Worm (Caenorhabditis elegans) whole organism, mixed stage, embryonic: ENCODE data around the gene srh-274.
"Not testable (repeated sequence)": the region's sequence is repeated elsewhere in the genome, so short reads cannot be mapped to it uniquely, and the experiment has no call there.

ENCODE experiments used
- M03D4.4 ChIP-seq: sonication (generic microtip); optimal IDR thresholded peaks from 2 replicates; lab custom pipeline; 2017; ENCODE audit warnings: mild to moderate bottlenecking, missing genetic modification characterization, missing compliant biosample characterization
- bed-3 ChIP-seq: fragments of 200-800 bp; sonication (Bioruptor generic); optimal IDR thresholded peaks from 3 replicates; lab custom pipeline; 2018; ENCODE audit warnings: mild to moderate bottlenecking, missing genetic modification characterization, moderate library complexity, missing compliant biosample characterization
- blmp-1 ChIP-seq: fragments of 150-350 bp; optimal IDR thresholded peaks from 2 replicates; lab custom pipeline; 2014; ENCODE audit warnings: missing biosample characterization, missing genetic modification characterization
- ceh-39 ChIP-seq: fragments of 150-350 bp; optimal IDR thresholded peaks from 2 replicates; lab custom pipeline; 2014; ENCODE audit warnings: missing biosample characterization, missing genetic modification characterization
- ceh-43 ChIP-seq: fragments of 200-800 bp; sonication (Bioruptor generic); optimal IDR thresholded peaks from 2 replicates; lab custom pipeline; 2018; ENCODE audit warnings: mild to moderate bottlenecking, missing genetic modification characterization, moderate library complexity, missing compliant biosample characterization
- ceh-83 ChIP-seq: fragments of 200-800 bp; sonication (Bioruptor generic); optimal IDR thresholded peaks from 2 replicates; lab custom pipeline; 2018; ENCODE audit warnings: mild to moderate bottlenecking, missing genetic modification characterization, missing compliant biosample characterization
- cnd-1 ChIP-seq: fragments of 200-800 bp; sonication (Bioruptor generic); optimal IDR thresholded peaks from 2 replicates; lab custom pipeline; 2018; ENCODE audit warnings: mild to moderate bottlenecking, missing genetic modification characterization, missing compliant biosample characterization
- drap-1 ChIP-seq: fragments of 200-800 bp; sonication (Bioruptor generic); optimal IDR thresholded peaks from 3 replicates; lab custom pipeline; 2018; ENCODE audit warnings: mild to moderate bottlenecking, missing genetic modification characterization, missing compliant biosample characterization
- elt-1 ChIP-seq: sonication (generic microtip); optimal IDR thresholded peaks from 2 replicates; lab custom pipeline; 2017; ENCODE audit warnings: missing genetic modification characterization, mild to moderate bottlenecking, missing compliant biosample characterization, antibody characterized with exemption, moderate library complexity, borderline replicate concordance; ENCODE audit not compliant: insufficient read depth
- flh-1 ChIP-seq: fragments of 200-800 bp; sonication (Bioruptor generic); optimal IDR thresholded peaks from 2 replicates; lab custom pipeline; 2018; ENCODE audit warnings: mild to moderate bottlenecking, missing genetic modification characterization, moderate library complexity, missing compliant biosample characterization
- ham-2 ChIP-seq: fragments of 200-800 bp; sonication (Bioruptor generic); optimal IDR thresholded peaks from 2 replicates; lab custom pipeline; 2018; ENCODE audit warnings: mild to moderate bottlenecking, missing genetic modification characterization, missing compliant biosample characterization
- lin-13 ChIP-seq: fragments of 150-350 bp; optimal IDR thresholded peaks from 2 replicates; lab custom pipeline; 2014; ENCODE audit warnings: missing biosample characterization, missing genetic modification characterization
- lin-32 ChIP-seq: fragments of 200-800 bp; sonication (Bioruptor generic); optimal IDR thresholded peaks from 2 replicates; lab custom pipeline; 2018; ENCODE audit warnings: mild to moderate bottlenecking, missing genetic modification characterization, missing compliant biosample characterization
- mep-1 ChIP-seq: fragments of 150-350 bp; optimal IDR thresholded peaks from 2 replicates; lab custom pipeline; 2017; ENCODE audit warnings: missing biosample characterization, missing genetic modification reagents, missing genetic modification characterization, inconsistent platforms
- mls-2 ChIP-seq: sonication (generic microtip); optimal IDR thresholded peaks from 2 replicates; lab custom pipeline; 2016; ENCODE audit warnings: mild to moderate bottlenecking, missing genetic modification characterization, moderate library complexity, missing compliant biosample characterization
- nhr-2 ChIP-seq: fragments of 150-350 bp; optimal IDR thresholded peaks from 2 replicates; lab custom pipeline; 2014; ENCODE audit warnings: missing biosample characterization, missing genetic modification characterization
- nhr-28 ChIP-seq: fragments of 150-350 bp; optimal IDR thresholded peaks from 2 replicates; lab custom pipeline; 2014; ENCODE audit warnings: missing biosample characterization, missing genetic modification characterization
- nhr-76 ChIP-seq: sonication (generic microtip); optimal IDR thresholded peaks from 2 replicates; lab custom pipeline; 2017; ENCODE audit warnings: missing biosample characterization, missing genetic modification characterization
- pha-4 ChIP-seq: fragments of 150-350 bp; optimal IDR thresholded peaks from 2 replicates; lab custom pipeline; 2018; ENCODE audit warnings: missing biosample characterization, missing genetic modification reagents, missing genetic modification characterization
- sem-2 ChIP-seq: fragments of 200-800 bp; sonication (Bioruptor generic); optimal IDR thresholded peaks from 2 replicates; lab custom pipeline; 2018; ENCODE audit warnings: mild to moderate bottlenecking, missing genetic modification characterization, missing compliant biosample characterization
- snpc-4 ChIP-seq: fragments of 150-350 bp; optimal IDR thresholded peaks from 2 replicates; lab custom pipeline; 2014; ENCODE audit warnings: missing biosample characterization, missing genetic modification characterization
- sptf-1 ChIP-seq: sonication (generic microtip); optimal IDR thresholded peaks from 2 replicates; lab custom pipeline; 2017; ENCODE audit warnings: mild to moderate bottlenecking, missing genetic modification characterization, moderate library complexity, missing compliant biosample characterization
- tbx-8 ChIP-seq: fragments of 200-800 bp; sonication (Bioruptor generic); optimal IDR thresholded peaks from 2 replicates; lab custom pipeline; 2018; ENCODE audit warnings: mild to moderate bottlenecking, missing genetic modification characterization, moderate library complexity, missing compliant biosample characterization
- unc-120 ChIP-seq: sonication (generic microtip); optimal IDR thresholded peaks from 2 replicates; lab custom pipeline; 2017; ENCODE audit warnings: missing genetic modification characterization, missing compliant biosample characterization; ENCODE audit not compliant: poor library complexity, severe bottlenecking
- unc-39 ChIP-seq: fragments of 150-350 bp; optimal IDR thresholded peaks from 2 replicates; lab custom pipeline; 2014; ENCODE audit warnings: missing biosample characterization, missing genetic modification characterization
- unc-62 ChIP-seq: fragments of 150-350 bp; optimal IDR thresholded peaks from 2 replicates; lab custom pipeline; 2014; ENCODE audit warnings: missing biosample characterization, missing genetic modification reagents, missing genetic modification characterization
- zip-8 ChIP-seq: fragments of 150-350 bp; optimal IDR thresholded peaks from 2 replicates; lab custom pipeline; 2014; ENCODE audit warnings: missing biosample characterization, missing genetic modification characterization
- ztf-11 ChIP-seq: fragments of 150-350 bp; optimal IDR thresholded peaks from 2 replicates; lab custom pipeline; 2014; ENCODE audit warnings: missing biosample characterization, missing genetic modification characterization

Gene srh-274

DNA sequence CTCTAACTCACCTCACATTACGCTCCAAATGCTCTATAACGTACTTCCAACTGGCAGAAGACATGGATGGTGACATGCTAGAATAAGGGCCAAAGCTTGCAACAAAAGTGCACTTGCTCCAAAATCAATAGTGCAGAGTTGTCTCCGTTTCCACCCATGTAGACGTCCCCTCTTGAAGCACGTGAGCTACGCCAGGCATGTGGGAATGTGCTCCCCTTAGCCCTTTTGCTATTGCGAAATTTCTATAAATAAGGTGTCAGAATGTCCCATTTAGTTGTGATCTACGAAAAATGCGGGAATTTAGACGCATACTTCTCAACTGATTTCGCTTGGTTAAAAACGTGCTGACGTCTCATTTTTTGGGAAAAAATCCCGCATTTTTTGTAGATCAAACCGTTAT is 32.6 kb upstream of the srh-274 start:
- TF ChIP-seq ceh-43 (GFP tag; lab: Kevin White, UChicago) (no peak), blmp-1 (tag; lab: Kevin White, UChicago) (no peak), M03D4.4 (no peak), unc-120 (no peak), sem-2 (no peak), ceh-39 (no peak), ham-2 (GFP tag; lab: Kevin White, UChicago) (no peak), unc-62 (GFP tag; lab: Kevin White, UChicago) (no peak)

ce11 chrII:953052-953451 is 29.9 kb upstream of the srh-274 start:
- TF ChIP-seq blmp-1 (tag; lab: Kevin White, UChicago) = no peak
- no peak for TF ChIP-seq nhr-76
- TF ChIP-seq M03D4.4 = no peak
- no peak for TF ChIP-seq ceh-83
- TF ChIP-seq tbx-8 = no peak
- TF ChIP-seq sptf-1 (tag; lab: Kevin White, UChicago) = no peak
- no peak for TF ChIP-seq mep-1 (tag; lab: Kevin White, UChicago)
- TF ChIP-seq lin-32 (GFP tag; lab: Kevin White, UChicago) = no peak
- no peak for TF ChIP-seq cnd-1 (tag; lab: Kevin White, UChicago)
- no peak for TF ChIP-seq lin-13 (tag; lab: Kevin White, UChicago)
- no peak for TF ChIP-seq flh-1 (GFP tag; lab: Kevin White, UChicago)
- TF ChIP-seq drap-1 = no peak
- no peak for TF ChIP-seq zip-8 (tag; lab: Kevin White, UChicago)
- TF ChIP-seq unc-120 = no peak
- no peak for TF ChIP-seq unc-39 (tag; lab: Kevin White, UChicago)
- TF ChIP-seq ham-2 (GFP tag; lab: Kevin White, UChicago) = no peak
- TF ChIP-seq nhr-28 = no peak
- TF ChIP-seq snpc-4 (tag; lab: Kevin White, UChicago) = no peak
- TF ChIP-seq elt-1 = no peak

ce11 chrII:954626-955025 is 28.3 kb upstream of the srh-274 start, which contains the start of gene fbxc-7:
TSS of gene fbxc-7 (plus strand) at chrII:954926.
- not testable (repeated sequence) for TF ChIP-seq ceh-83; M03D4.4; snpc-4 (tag; lab: Kevin White, UChicago)

ce11 chrII:958618-959017 is 24.3 kb upstream of the srh-274 start, which contains the start of gene sdz-4:
TSS of gene sdz-4 (plus strand) at chrII:958918.
- TF ChIP-seq ham-2 (GFP tag; lab: Kevin White, UChicago) (no peak), zip-8 (tag; lab: Kevin White, UChicago) (no peak), ztf-11 (no peak), pha-4 (tag; lab: Kevin White, UChicago) (no peak), unc-120 (no peak), sptf-1 (tag; lab: Kevin White, UChicago) (no peak), lin-32 (GFP tag; lab: Kevin White, UChicago) (no peak), M03D4.4 (no peak), nhr-2 (no peak), bed-3 (GFP tag; lab: Kevin White, UChicago) (no peak)

ce11 chrII:960218-960617 is 22.7 kb upstream of the srh-274 start, which contains the start of the genes C32B5.18 and C32B5.7:
TSS of gene C32B5.18 (plus strand) at chrII:960518.
TSS of gene C32B5.7 (plus strand) at chrII:960528.
- TF ChIP-seq flh-1 (GFP tag; lab: Kevin White, UChicago) (no peak), mls-2 (no peak), cnd-1 (tag; lab: Kevin White, UChicago) (peak; percentile 35), unc-39 (tag; lab: Kevin White, UChicago) (no peak), ceh-39 (peak; percentile 20), pha-4 (tag; lab: Kevin White, UChicago) (no peak), nhr-2 (peak; percentile 13)

- TF ChIP-seq ceh-43 (GFP tag; lab: Kevin White, UChicago) (no peak), sptf-1 (tag; lab: Kevin White, UChicago) (no peak), snpc-4 (tag; lab: Kevin White, UChicago) (no peak), zip-8 (tag; lab: Kevin White, UChicago) (no peak), mls-2 (no peak)
- TF ChIP-seq, all 35 proteins: peak for 0
Measured at ce11 chrII:961961-962360, 21.0 kb upstream of the srh-274 start, which contains the start of gene C32B5.13. TSS of gene C32B5.13 (minus strand) at chrII:962061.
